Fruit fly (Drosophila melanogaster) whole organism, embryonic: Measurements from ENCODE around the gene caps.
A peak's percentile ranks its signal among the peaks of the same experiment; 100 is the strongest.

Experiments
- ATbp ChIP-seq: fragments of 200-800 bp; sonication (Bioruptor generic); optimal IDR thresholded peaks from 2 replicates; lab custom pipeline; 2017; ENCODE audit warnings: missing biosample characterization, mild to moderate bottlenecking, missing genetic modification characterization, missing genetic modification reagents
- Bgb ChIP-seq: fragments of 200-800 bp; sonication (Bioruptor generic); IDR thresholded peaks from 2 replicates; pipeline ENCODE4 v1.3.6; 2022; ENCODE audit warnings: missing biosample characterization, missing genetic modification characterization; ENCODE audit not compliant: partially characterized antibody
- CG11456 ChIP-seq: fragments of 200-800 bp; sonication (Bioruptor generic); IDR thresholded peaks from 3 replicates; pipeline ENCODE4 v1.3.6; 2022; ENCODE audit warnings: missing biosample characterization, missing genetic modification characterization
- CG12104 ChIP-seq: fragments of 200-800 bp; sonication (Bioruptor generic); optimal IDR thresholded peaks from 3 replicates; lab custom pipeline; 2016; ENCODE audit warnings: missing biosample characterization, missing genetic modification characterization
- CG13894 ChIP-seq: fragments of 200-800 bp; sonication (Bioruptor generic); optimal IDR thresholded peaks from 3 replicates; lab custom pipeline; 2018; ENCODE audit warnings: missing biosample characterization, mild to moderate bottlenecking, missing genetic modification characterization, moderate library complexity
- CG15011 ChIP-seq: fragments of 200-800 bp; sonication (Bioruptor generic); optimal IDR thresholded peaks from 3 replicates; lab custom pipeline; 2018; ENCODE audit warnings: missing biosample characterization, mild to moderate bottlenecking, missing genetic modification characterization
- CG17612 ChIP-seq: fragments of 200-800 bp; sonication (Bioruptor generic); IDR thresholded peaks from 2 replicates; pipeline ENCODE4 v1.3.6; 2022; ENCODE audit warnings: missing biosample characterization, missing genetic modification characterization
- CG17802 ChIP-seq: fragments of 200-800 bp; sonication (Bioruptor generic); optimal IDR thresholded peaks from 2 replicates; lab custom pipeline; 2018; ENCODE audit warnings: missing biosample characterization, mild to moderate bottlenecking, missing genetic modification characterization, moderate library complexity
- CG17829 ChIP-seq: fragments of 200-800 bp; optimal IDR thresholded peaks from 2 replicates; lab custom pipeline; 2019; ENCODE audit warnings: missing biosample characterization, mild to moderate bottlenecking, missing genetic modification characterization, moderate library complexity
- CG1792 ChIP-seq: fragments of 200-800 bp; sonication (Bioruptor generic); optimal IDR thresholded peaks from 2 replicates; lab custom pipeline; 2016; ENCODE audit warnings: missing biosample characterization, missing genetic modification characterization
- CG2199 ChIP-seq: fragments of 200-800 bp; sonication (Bioruptor generic); IDR thresholded peaks from 3 replicates; pipeline ENCODE4 v1.3.6; 2022; ENCODE audit warnings: missing biosample characterization, missing genetic modification characterization
- CG2678 ChIP-seq: fragments of 200-800 bp; sonication (Bioruptor generic); optimal IDR thresholded peaks from 3 replicates; lab custom pipeline; 2019; ENCODE audit warnings: missing biosample characterization, mild to moderate bottlenecking, missing genetic modification characterization, moderate library complexity
- CG2712 ChIP-seq: fragments of 200-800 bp; optimal IDR thresholded peaks from 3 replicates; lab custom pipeline; 2019; ENCODE audit warnings: missing biosample characterization, mild to moderate bottlenecking, missing genetic modification characterization, moderate library complexity
- CG3163 ChIP-seq: fragments of 200-800 bp; sonication (Bioruptor generic); optimal IDR thresholded peaks from 3 replicates; lab custom pipeline; 2016; ENCODE audit warnings: missing biosample characterization, missing genetic modification characterization
- CG8359 ChIP-seq: fragments of 200-800 bp; sonication (Bioruptor generic); optimal IDR thresholded peaks from 2 replicates; lab custom pipeline; 2017; ENCODE audit warnings: missing biosample characterization, mild to moderate bottlenecking, missing genetic modification characterization, borderline replicate concordance
- Camta ChIP-seq: fragments of 200-800 bp; sonication (Bioruptor generic); optimal IDR thresholded peaks from 2 replicates; lab custom pipeline; 2016; ENCODE audit warnings: missing biosample characterization, missing genetic modification characterization
- Dip3 ChIP-seq: fragments of 200-800 bp; sonication (Bioruptor generic); optimal IDR thresholded peaks from 3 replicates; lab custom pipeline; 2016; ENCODE audit warnings: missing biosample characterization, missing genetic modification characterization
- Dref ChIP-seq: fragments of 200-800 bp; sonication (Bioruptor generic); IDR thresholded peaks from 2 replicates; pipeline ENCODE4 v1.3.6; 2022; ENCODE audit warnings: missing biosample characterization, missing genetic modification characterization
- H2.0 ChIP-seq: fragments of 200-800 bp; sonication (Bioruptor generic); IDR thresholded peaks from 2 replicates; pipeline ENCODE4 v1.3.6; 2022; ENCODE audit warnings: missing biosample characterization, missing genetic modification characterization
- HHEX ChIP-seq: fragments of 200-800 bp; sonication (Bioruptor generic); optimal IDR thresholded peaks from 3 replicates; lab custom pipeline; 2017; ENCODE audit warnings: missing biosample characterization, mild to moderate bottlenecking, missing genetic modification characterization, missing genetic modification reagents
- HLH3B ChIP-seq: fragments of 200-800 bp; sonication (Bioruptor generic); IDR thresholded peaks from 2 replicates; pipeline ENCODE4 v1.3.6; 2022; ENCODE audit warnings: missing biosample characterization, missing genetic modification characterization
- Hmx ChIP-seq: fragments of 200-800 bp; sonication (Bioruptor generic); optimal IDR thresholded peaks from 2 replicates; lab custom pipeline; 2016; ENCODE audit warnings: missing biosample characterization, missing genetic modification characterization
- Nf-YC ChIP-seq: fragments of 200-800 bp; optimal IDR thresholded peaks from 3 replicates; lab custom pipeline; 2019; ENCODE audit warnings: missing biosample characterization, mild to moderate bottlenecking, missing genetic modification characterization, moderate library complexity
- Ravus ChIP-seq: fragments of 200-800 bp; sonication (Bioruptor generic); IDR thresholded peaks from 2 replicates; pipeline ENCODE4 v1.3.6; 2022; ENCODE audit warnings: missing biosample characterization, missing genetic modification characterization
- Rx ChIP-seq: fragments of 200-800 bp; sonication (Bioruptor generic); IDR thresholded peaks from 2 replicates; pipeline ENCODE4 v1.3.6; 2022; ENCODE audit warnings: missing biosample characterization, missing genetic modification characterization
- Side ChIP-seq: fragments of 200-800 bp; sonication (Bioruptor generic); optimal IDR thresholded peaks from 2 replicates; lab custom pipeline; 2016; ENCODE audit warnings: missing biosample characterization, missing genetic modification characterization
- Six4 ChIP-seq: fragments of 200-800 bp; sonication (Bioruptor generic); optimal IDR thresholded peaks from 2 replicates; lab custom pipeline; 2016; ENCODE audit warnings: missing biosample characterization, missing genetic modification characterization
- Xrp1 ChIP-seq: fragments of 200-800 bp; sonication (Bioruptor generic); IDR thresholded peaks from 2 replicates; pipeline ENCODE4 v1.3.6; 2022; ENCODE audit warnings: missing biosample characterization, missing genetic modification characterization
- abd-A ChIP-seq: fragments of 200-800 bp; sonication (Bioruptor generic); optimal IDR thresholded peaks from 3 replicates; lab custom pipeline; 2019; ENCODE audit warnings: missing biosample characterization, mild to moderate bottlenecking, missing genetic modification characterization, moderate library complexity
- btn ChIP-seq: fragments of 200-800 bp; sonication (Bioruptor generic); optimal IDR thresholded peaks from 2 replicates; lab custom pipeline; 2016; ENCODE audit warnings: missing biosample characterization, missing genetic modification characterization
- cato ChIP-seq: fragments of 200-800 bp; sonication (Bioruptor generic); optimal IDR thresholded peaks from 2 replicates; lab custom pipeline; 2016; ENCODE audit warnings: missing biosample characterization, missing genetic modification characterization, borderline replicate concordance
- chif ChIP-seq, 2 experiments: fragments of 200-800 bp; sonication (Bioruptor generic); optimal IDR thresholded peaks; 3 replicates each; lab custom pipeline; 2016; ENCODE audit warnings: missing biosample characterization in 2 of 2, missing genetic modification characterization in 2 of 2
- chinmo ChIP-seq: fragments of 200-800 bp; sonication (Bioruptor generic); IDR thresholded peaks from 4 replicates; pipeline ENCODE4 v1.3.6; 2022; ENCODE audit warnings: missing biosample characterization, missing genetic modification characterization; ENCODE audit not compliant: partially characterized antibody
- croc ChIP-seq: fragments of 200-800 bp; sonication (Bioruptor generic); conservative IDR thresholded peaks from 3 replicates; pipeline ENCODE4 v1.3.6; 2022; ENCODE audit warnings: missing biosample characterization, missing genetic modification characterization
- en ChIP-seq: fragments of 200-800 bp; sonication (Bioruptor generic); optimal IDR thresholded peaks from 2 replicates; lab custom pipeline; 2016; ENCODE audit warnings: missing biosample characterization, missing genetic modification characterization
- gcm2 ChIP-seq: fragments of 200-800 bp; sonication (Bioruptor generic); optimal IDR thresholded peaks from 2 replicates; lab custom pipeline; 2016; ENCODE audit warnings: missing biosample characterization, missing genetic modification characterization
- grau ChIP-seq: fragments of 200-800 bp; optimal IDR thresholded peaks from 3 replicates; lab custom pipeline; 2019; ENCODE audit warnings: missing biosample characterization, mild to moderate bottlenecking, missing genetic modification characterization, moderate library complexity
- hth ChIP-seq: fragments of >200 bp; optimal IDR thresholded peaks from 2 replicates; lab custom pipeline; 2017; ENCODE audit warnings: inconsistent platforms
- insv ChIP-seq, 2 experiments: fragments of 200-800 bp; sonication (Bioruptor generic); optimal IDR thresholded peaks; 3 replicates each; lab custom pipeline; 2016 to 2018; ENCODE audit warnings: missing biosample characterization in 2 of 2, missing genetic modification characterization in 2 of 2
- inv ChIP-seq: fragments of 200-800 bp; sonication (Bioruptor generic); IDR thresholded peaks from 2 replicates; pipeline ENCODE4 v1.3.6; 2022; ENCODE audit warnings: missing biosample characterization, missing genetic modification characterization; ENCODE audit not compliant: partially characterized antibody
- mirr ChIP-seq: fragments of 200-800 bp; sonication (Bioruptor generic); optimal IDR thresholded peaks from 3 replicates; lab custom pipeline; 2018; ENCODE audit warnings: missing biosample characterization, mild to moderate bottlenecking, missing genetic modification characterization
- p53 ChIP-seq: fragments of 200-800 bp; sonication (Bioruptor generic); optimal IDR thresholded peaks from 2 replicates; lab custom pipeline; 2016; ENCODE audit warnings: missing biosample characterization, missing genetic modification characterization
- ranshi ChIP-seq: fragments of 200-800 bp; sonication (Bioruptor generic); IDR thresholded peaks from 2 replicates; pipeline ENCODE4 v1.3.6; 2022; ENCODE audit warnings: missing biosample characterization, missing genetic modification characterization
- so ChIP-seq: fragments of 200-800 bp; sonication (Bioruptor generic); IDR thresholded peaks from 3 replicates; pipeline ENCODE4 v1.3.6; 2022; ENCODE audit warnings: missing biosample characterization, missing genetic modification characterization
- sqz ChIP-seq: fragments of 200-800 bp; sonication (Bioruptor generic); optimal IDR thresholded peaks from 3 replicates; lab custom pipeline; 2018; ENCODE audit warnings: missing biosample characterization, mild to moderate bottlenecking, missing genetic modification characterization
- ssp ChIP-seq: fragments of 200-800 bp; sonication (Bioruptor generic); IDR thresholded peaks from 2 replicates; pipeline ENCODE4 v1.3.6; 2022; ENCODE audit warnings: missing biosample characterization, missing genetic modification characterization
- tgo ChIP-seq: fragments of 200-800 bp; sonication (Bioruptor generic); IDR thresholded peaks from 3 replicates; pipeline ENCODE4 v1.3.6; 2022; ENCODE audit warnings: missing biosample characterization, missing genetic modification characterization
- ttk ChIP-seq: fragments of 200-800 bp; sonication (Bioruptor generic); IDR thresholded peaks from 2 replicates; pipeline ENCODE4 v2.1.2; 2022; ENCODE audit warnings: missing biosample characterization, missing genetic modification characterization
- wek ChIP-seq: fragments of 200-800 bp; sonication (Bioruptor generic); optimal IDR thresholded peaks from 3 replicates; lab custom pipeline; 2018; ENCODE audit warnings: missing biosample characterization, mild to moderate bottlenecking, missing genetic modification characterization, moderate library complexity
- zen2 ChIP-seq: fragments of 200-800 bp; sonication (Bioruptor generic); IDR thresholded peaks from 3 replicates; pipeline ENCODE4 v1.3.6; 2022; ENCODE audit warnings: missing biosample characterization, missing genetic modification characterization; ENCODE audit not compliant: partially characterized antibody
- zfh1 ChIP-seq: fragments of 200-800 bp; sonication (Bioruptor generic); IDR thresholded peaks from 3 replicates; pipeline ENCODE4 v1.3.6; 2022; ENCODE audit warnings: missing biosample characterization, missing genetic modification characterization

caps gene

dm6 chr3L:13236646-13237045 lies 8.2 kb downstream of the caps start (continued):
- TF ChIP-seq CG12104 (GFP tag; lab: Kevin White, UChicago): no peak
- peak; percentile 44; the same call in 1 of the 2 replicates for TF ChIP-seq Xrp1 (GFP tag; lab: Robert Waterston, UW)

DNA sequence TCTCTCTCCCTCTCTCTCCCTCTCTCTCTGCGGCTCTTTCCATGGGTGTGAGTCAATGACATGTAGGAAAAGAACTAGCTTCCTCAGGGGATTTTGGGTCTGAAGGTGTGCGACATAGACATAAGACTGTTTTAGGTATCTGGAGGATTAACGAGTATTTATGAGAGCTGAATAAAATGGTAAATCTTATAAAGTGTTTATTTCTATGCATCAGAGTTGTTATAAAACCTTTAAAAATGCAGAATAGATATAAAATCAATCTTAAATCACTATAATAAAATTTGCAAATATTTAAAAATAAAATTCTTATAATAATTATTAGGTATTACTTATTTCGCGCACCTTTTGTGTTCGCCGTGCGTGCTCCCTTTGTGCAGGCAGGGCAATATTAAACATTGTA lies 8.6 kb downstream of the caps start:
- TF ChIP-seq mirr (GFP tag; lab: Kevin White, UChicago) (no peak), CG8359 (GFP tag; lab: Kevin White, UChicago) (no peak), so (GFP tag; lab: Robert Waterston, UW) (no peak), p53 (no peak), Dref (GFP tag; lab: Robert Waterston, UW) (no peak), CG2678 (tag; lab: Kevin White, UChicago) (peak; percentile 47), CG13894 (no peak), chif (GFP tag; optimal IDR thresholded peaks at IDR 0.05; lab: Kevin White, UChicago) (no peak), HLH3B (GFP tag; lab: Robert Waterston, UW) (peak; percentile 46; the same call in 1 of the 2 replicates), Bgb (no peak), abd-A (tag; lab: Kevin White, UChicago) (no peak), Side (GFP tag; lab: Kevin White, UChicago) (no peak), gcm2 (GFP tag; lab: Kevin White, UChicago) (no peak), Ravus (GFP tag; lab: Robert Waterston, UW) (no peak), CG2712 (tag; lab: Kevin White, UChicago) (peak; percentile 66), H2.0 (GFP tag; lab: Robert Waterston, UW) (no peak), zen2 (GFP tag; lab: Robert Waterston, UW) (no peak), Rx (GFP tag; lab: Robert Waterston, UW) (no peak), en (no peak), CG3163 (GFP tag; lab: Kevin White, UChicago) (no peak), croc (no peak), ttk (GFP tag; lab: Robert Waterston, UW) (no peak), cato (GFP tag; lab: Kevin White, UChicago) (no peak), wek (no peak), HHEX (GFP tag; lab: Kevin White, UChicago) (no peak), CG17829 (tag; lab: Kevin White, UChicago) (peak; percentile 31), ranshi (GFP tag; lab: Robert Waterston, UW) (no peak), CG11456 (no peak), ATbp (GFP tag; lab: Kevin White, UChicago) (no peak), CG1792 (GFP tag; lab: Kevin White, UChicago) (no peak), zfh1 (GFP tag; lab: Robert Waterston, UW) (no peak), chinmo (GFP tag; lab: Robert Waterston, UW) (no peak), CG15011 (GFP tag; lab: Kevin White, UChicago) (no peak), CG17612 (no peak), Dip3 (GFP tag; lab: Kevin White, UChicago) (no peak), CG2199 (GFP tag; lab: Robert Waterston, UW) (no peak), Camta (GFP tag; lab: Kevin White, UChicago) (no peak), CG17802 (tag; lab: Kevin White, UChicago) (no peak), btn (GFP tag; lab: Kevin White, UChicago) (no peak), grau (tag; lab: Kevin White, UChicago) (peak; percentile 50), ssp (GFP tag; lab: Robert Waterston, UW) (no peak), tgo (GFP tag; lab: Robert Waterston, UW) (0 out of 3 replicates have a peak, but pooled peaks have one; percentile 13), hth (lab: Kevin White, UChicago) (no peak), sqz (GFP tag; lab: Kevin White, UChicago) (no peak), insv (GFP tag; optimal IDR thresholded peaks at IDR 0.05; lab: Kevin White, UChicago) (no peak), Six4 (GFP tag; lab: Kevin White, UChicago) (peak; percentile 1), inv (GFP tag; lab: Robert Waterston, UW) (no peak), Hmx (no peak), Nf-YC (peak; percentile 11)
